Worm (Caenorhabditis elegans) whole organism, mixed stage, embryonic: ENCODE data around the gene F11D11.4.

Source experiments
- M03D4.4 ChIP-seq: sonication (generic microtip); optimal IDR thresholded peaks from 2 replicates; lab custom pipeline; 2017; ENCODE audit warnings: mild to moderate bottlenecking, missing genetic modification characterization, missing compliant biosample characterization
- bed-3 ChIP-seq: fragments of 200-800 bp; sonication (Bioruptor generic); optimal IDR thresholded peaks from 3 replicates; lab custom pipeline; 2018; ENCODE audit warnings: mild to moderate bottlenecking, missing genetic modification characterization, moderate library complexity, missing compliant biosample characterization
- blmp-1 ChIP-seq: fragments of 150-350 bp; optimal IDR thresholded peaks from 2 replicates; lab custom pipeline; 2014; ENCODE audit warnings: missing biosample characterization, missing genetic modification characterization
- ceh-39 ChIP-seq: fragments of 150-350 bp; optimal IDR thresholded peaks from 2 replicates; lab custom pipeline; 2014; ENCODE audit warnings: missing biosample characterization, missing genetic modification characterization
- ceh-43 ChIP-seq: fragments of 200-800 bp; sonication (Bioruptor generic); optimal IDR thresholded peaks from 2 replicates; lab custom pipeline; 2018; ENCODE audit warnings: mild to moderate bottlenecking, missing genetic modification characterization, moderate library complexity, missing compliant biosample characterization
- ceh-83 ChIP-seq: fragments of 200-800 bp; sonication (Bioruptor generic); optimal IDR thresholded peaks from 2 replicates; lab custom pipeline; 2018; ENCODE audit warnings: mild to moderate bottlenecking, missing genetic modification characterization, missing compliant biosample characterization
- ces-1 ChIP-seq: fragments of 150-350 bp; optimal IDR thresholded peaks from 2 replicates; lab custom pipeline; 2014; ENCODE audit warnings: missing biosample characterization, missing genetic modification reagents, missing genetic modification characterization
- cnd-1 ChIP-seq: fragments of 200-800 bp; sonication (Bioruptor generic); optimal IDR thresholded peaks from 2 replicates; lab custom pipeline; 2018; ENCODE audit warnings: mild to moderate bottlenecking, missing genetic modification characterization, missing compliant biosample characterization
- drap-1 ChIP-seq: fragments of 200-800 bp; sonication (Bioruptor generic); optimal IDR thresholded peaks from 3 replicates; lab custom pipeline; 2018; ENCODE audit warnings: mild to moderate bottlenecking, missing genetic modification characterization, missing compliant biosample characterization
- elt-1 ChIP-seq: sonication (generic microtip); optimal IDR thresholded peaks from 2 replicates; lab custom pipeline; 2017; ENCODE audit warnings: missing genetic modification characterization, mild to moderate bottlenecking, missing compliant biosample characterization, antibody characterized with exemption, moderate library complexity, borderline replicate concordance; ENCODE audit not compliant: insufficient read depth
- elt-3 ChIP-seq: fragments of 150-350 bp; optimal IDR thresholded peaks from 2 replicates; lab custom pipeline; 2014; ENCODE audit warnings: missing biosample characterization, missing genetic modification characterization
- flh-1 ChIP-seq: fragments of 200-800 bp; sonication (Bioruptor generic); optimal IDR thresholded peaks from 2 replicates; lab custom pipeline; 2018; ENCODE audit warnings: mild to moderate bottlenecking, missing genetic modification characterization, moderate library complexity, missing compliant biosample characterization
- ham-2 ChIP-seq: fragments of 200-800 bp; sonication (Bioruptor generic); optimal IDR thresholded peaks from 2 replicates; lab custom pipeline; 2018; ENCODE audit warnings: mild to moderate bottlenecking, missing genetic modification characterization, missing compliant biosample characterization
- hlh-1 ChIP-seq: fragments of 150-350 bp; optimal IDR thresholded peaks from 2 replicates; lab custom pipeline; 2014; ENCODE audit warnings: missing biosample characterization, missing genetic modification reagents, missing genetic modification characterization
- lin-13 ChIP-seq: fragments of 150-350 bp; optimal IDR thresholded peaks from 2 replicates; lab custom pipeline; 2014; ENCODE audit warnings: missing biosample characterization, missing genetic modification characterization
- lin-32 ChIP-seq: fragments of 200-800 bp; sonication (Bioruptor generic); optimal IDR thresholded peaks from 2 replicates; lab custom pipeline; 2018; ENCODE audit warnings: mild to moderate bottlenecking, missing genetic modification characterization, missing compliant biosample characterization
- lsy-2 ChIP-seq: fragments of 150-350 bp; optimal IDR thresholded peaks from 2 replicates; lab custom pipeline; 2014; ENCODE audit warnings: missing biosample characterization, missing genetic modification characterization
- mab-5 ChIP-seq: fragments of 150-350 bp; optimal IDR thresholded peaks from 2 replicates; lab custom pipeline; 2014; ENCODE audit warnings: missing biosample characterization, missing genetic modification characterization
- mls-2 ChIP-seq: sonication (generic microtip); optimal IDR thresholded peaks from 2 replicates; lab custom pipeline; 2016; ENCODE audit warnings: mild to moderate bottlenecking, missing genetic modification characterization, moderate library complexity, missing compliant biosample characterization
- nhr-12 ChIP-seq: fragments of 150-350 bp; optimal IDR thresholded peaks from 2 replicates; lab custom pipeline; 2014; ENCODE audit warnings: missing biosample characterization, missing genetic modification characterization
- nhr-2 ChIP-seq: fragments of 150-350 bp; optimal IDR thresholded peaks from 2 replicates; lab custom pipeline; 2014; ENCODE audit warnings: missing biosample characterization, missing genetic modification characterization
- nhr-237 ChIP-seq: fragments of 150-350 bp; optimal IDR thresholded peaks from 2 replicates; lab custom pipeline; 2014; ENCODE audit warnings: missing biosample characterization, missing genetic modification characterization
- nhr-28 ChIP-seq: fragments of 150-350 bp; optimal IDR thresholded peaks from 2 replicates; lab custom pipeline; 2014; ENCODE audit warnings: missing biosample characterization, missing genetic modification characterization
- nhr-76 ChIP-seq: sonication (generic microtip); optimal IDR thresholded peaks from 2 replicates; lab custom pipeline; 2017; ENCODE audit warnings: missing biosample characterization, missing genetic modification characterization
- pha-4 ChIP-seq: fragments of 150-350 bp; optimal IDR thresholded peaks from 2 replicates; lab custom pipeline; 2018; ENCODE audit warnings: missing biosample characterization, missing genetic modification reagents, missing genetic modification characterization
- sem-2 ChIP-seq: fragments of 200-800 bp; sonication (Bioruptor generic); optimal IDR thresholded peaks from 2 replicates; lab custom pipeline; 2018; ENCODE audit warnings: mild to moderate bottlenecking, missing genetic modification characterization, missing compliant biosample characterization
- snpc-4 ChIP-seq: fragments of 150-350 bp; optimal IDR thresholded peaks from 2 replicates; lab custom pipeline; 2014; ENCODE audit warnings: missing biosample characterization, missing genetic modification characterization
- sptf-1 ChIP-seq: sonication (generic microtip); optimal IDR thresholded peaks from 2 replicates; lab custom pipeline; 2017; ENCODE audit warnings: mild to moderate bottlenecking, missing genetic modification characterization, moderate library complexity, missing compliant biosample characterization
- tbx-8 ChIP-seq: fragments of 200-800 bp; sonication (Bioruptor generic); optimal IDR thresholded peaks from 2 replicates; lab custom pipeline; 2018; ENCODE audit warnings: mild to moderate bottlenecking, missing genetic modification characterization, moderate library complexity, missing compliant biosample characterization
- unc-39 ChIP-seq: fragments of 150-350 bp; optimal IDR thresholded peaks from 2 replicates; lab custom pipeline; 2014; ENCODE audit warnings: missing biosample characterization, missing genetic modification characterization
- unc-62 ChIP-seq: fragments of 150-350 bp; optimal IDR thresholded peaks from 2 replicates; lab custom pipeline; 2014; ENCODE audit warnings: missing biosample characterization, missing genetic modification reagents, missing genetic modification characterization
- zip-8 ChIP-seq: fragments of 150-350 bp; optimal IDR thresholded peaks from 2 replicates; lab custom pipeline; 2014; ENCODE audit warnings: missing biosample characterization, missing genetic modification characterization
- ztf-11 ChIP-seq: fragments of 150-350 bp; optimal IDR thresholded peaks from 2 replicates; lab custom pipeline; 2014; ENCODE audit warnings: missing biosample characterization, missing genetic modification characterization

F11D11.4 gene

ce11 chrV:18769902-18770301, 8.7 kb downstream of the F11D11.4 start:
- no peak for TF ChIP-seq zip-8 (tag; lab: Kevin White, UChicago)
- no peak for TF ChIP-seq nhr-237
- no peak for TF ChIP-seq tbx-8 (GFP tag; lab: Kevin White, UChicago)
- no peak for TF ChIP-seq cnd-1 (tag; lab: Kevin White, UChicago)
- TF ChIP-seq mab-5 (tag; lab: Kevin White, UChicago), result no peak
- no peak for TF ChIP-seq lin-32 (GFP tag; lab: Kevin White, UChicago)

- TF ChIP-seq bed-3 (GFP tag; lab: Kevin White, UChicago) (no peak), ztf-11 (no peak), elt-3 (tag; lab: Kevin White, UChicago) (no peak), lin-32 (GFP tag; lab: Kevin White, UChicago) (no peak), ceh-39 (tag; lab: Kevin White, UChicago) (no peak), nhr-12 (tag; lab: Kevin White, UChicago) (no peak), nhr-2 (no peak), sptf-1 (tag; lab: Kevin White, UChicago) (no peak), ceh-83 (GFP tag; lab: Kevin White, UChicago) (no peak), lin-13 (tag; lab: Kevin White, UChicago) (no peak), blmp-1 (tag; lab: Kevin White, UChicago) (no peak), snpc-4 (tag; lab: Kevin White, UChicago) (no peak), unc-62 (GFP tag; lab: Kevin White, UChicago) (no peak), mls-2 (tag; lab: Kevin White, UChicago) (no peak), drap-1 (GFP tag; lab: Kevin White, UChicago) (no peak)
Measured at ce11 chrV:18770623-18771022, 9.4 kb downstream of the F11D11.4 start, which contains the start of gene clec-255. Gene clec-255 (minus strand): TSS chrV:18770723.

ce11 chrV:18771390-18771789, 10.2 kb downstream of the F11D11.4 start, which contains the start of gene clec-256:
Gene clec-256 (plus strand): TSS chrV:18771690.
- no peak for TF ChIP-seq ztf-11
- TF ChIP-seq cnd-1 (tag; lab: Kevin White, UChicago), result no peak
- TF ChIP-seq lin-13 (tag; lab: Kevin White, UChicago), result no peak
- no peak for TF ChIP-seq nhr-28 (tag; lab: Kevin White, UChicago)
- TF ChIP-seq flh-1, result no peak
- no peak for TF ChIP-seq pha-4 (tag; lab: Kevin White, UChicago)
- no peak for TF ChIP-seq sem-2 (GFP tag; lab: Kevin White, UChicago)
- TF ChIP-seq ces-1 (GFP tag; lab: Kevin White, UChicago), result no peak
- TF ChIP-seq ham-2 (GFP tag; lab: Kevin White, UChicago), result no peak
- TF ChIP-seq ceh-43 (GFP tag; lab: Kevin White, UChicago), result no peak
- no peak for TF ChIP-seq elt-1 (tag; lab: Kevin White, UChicago)
- TF ChIP-seq M03D4.4 (tag; lab: Kevin White, UChicago), result no peak
- TF ChIP-seq unc-39 (tag; lab: Kevin White, UChicago), result no peak
- no peak for TF ChIP-seq bed-3 (GFP tag; lab: Kevin White, UChicago)
- TF ChIP-seq, all 35 proteins: peak for 0

DNA sequence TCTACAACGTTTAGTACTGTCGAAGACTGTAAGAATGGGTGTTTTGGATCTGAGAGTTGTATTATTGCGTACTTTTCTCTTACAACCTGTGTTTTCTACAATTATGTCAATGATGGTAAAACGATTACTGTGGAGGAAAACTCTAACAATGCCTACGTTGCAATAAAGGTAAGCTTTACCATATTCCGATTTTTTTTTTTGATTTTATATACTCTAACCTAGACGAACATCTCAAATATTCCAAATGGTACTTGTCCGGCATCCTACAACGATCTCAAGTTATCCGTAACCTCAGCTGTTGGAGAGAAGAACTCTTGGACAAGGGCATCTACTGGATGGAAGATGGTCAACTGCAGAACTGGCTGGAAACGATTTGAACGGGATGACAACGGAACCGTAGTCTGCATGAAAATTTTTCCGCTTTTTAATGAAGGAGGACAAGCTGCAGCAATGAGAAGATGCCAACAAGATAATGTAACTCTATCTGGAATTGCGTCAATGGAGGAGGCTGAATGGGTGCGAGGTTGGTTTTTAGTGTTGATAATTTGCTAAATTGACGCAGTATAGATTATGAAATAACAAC, 10.7 kb downstream of the F11D11.4 start:
- TF ChIP-seq tbx-8 (GFP tag; lab: Kevin White, UChicago) (no peak), elt-3 (tag; lab: Kevin White, UChicago) (no peak), bed-3 (GFP tag; lab: Kevin White, UChicago) (no peak), nhr-76 (tag; lab: Kevin White, UChicago) (no peak), pha-4 (tag; lab: Kevin White, UChicago) (no peak), hlh-1 (tag; lab: Kevin White, UChicago) (no peak), lsy-2 (tag; lab: Kevin White, UChicago) (no peak), nhr-2 (no peak), drap-1 (GFP tag; lab: Kevin White, UChicago) (no peak), flh-1 (no peak), ztf-11 (no peak)
